Fruit fly (Drosophila melanogaster) ovary, adult (tissue): ENCODE results near the gene CG10560.
A peak's percentile ranks its signal among the peaks of the same experiment; 100 is the strongest.

Source experiments
- CG17801 ChIP-seq: fragments of 200-800 bp; optimal IDR thresholded peaks from 2 replicates; lab custom pipeline; 2019; ENCODE audit warnings: missing biosample characterization, mild to moderate bottlenecking, missing genetic modification characterization, moderate library complexity; ENCODE audit not compliant: partially characterized antibody

Gene CG10560

dm6 chr3R:25309175-25309574 is 10.7 kb downstream of the CG10560 start:
- TF ChIP-seq CG17801, result no peak

DNA sequence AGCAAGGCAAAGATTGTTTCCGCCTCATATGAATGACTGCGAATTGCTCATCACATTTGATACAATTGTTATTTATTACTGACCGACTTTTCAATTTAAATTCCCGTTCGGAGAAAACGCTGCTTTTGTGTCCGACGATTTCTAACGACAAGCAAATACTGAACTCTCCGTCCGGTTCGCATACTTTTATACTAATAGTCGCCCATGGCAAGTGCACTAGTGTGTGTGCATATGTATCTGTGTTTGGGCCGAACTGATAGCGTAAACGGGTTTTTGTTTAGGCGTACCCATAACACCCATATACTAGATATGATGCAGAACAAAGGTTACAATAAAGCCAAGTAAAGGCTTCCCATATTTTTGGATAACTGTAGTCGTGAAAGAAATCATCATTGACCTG is 11.7 kb downstream of the CG10560 start, which contains the start of gene CG10550:
TSS of gene CG10550 (minus strand) at position 164 of the 400 bp plus-strand sequence.
- TF ChIP-seq CG17801, result no peak

- no peak for TF ChIP-seq CG17801
These were observed 13.9 kb downstream of the CG10560 start for dm6 chr3R:25305822-25306544.

dm6 chr3R:25303857-25304440 is 16.0 kb downstream of the CG10560 start, which contains the start of gene CG31436:
Gene CG31436, plus strand, starts transcription at chr3R:25304137.
- peak; percentile 3 for TF ChIP-seq CG17801

dm6 chr3R:25302239-25302638 is 17.7 kb downstream of the CG10560 start, which contains the start of gene CG31370:
Gene CG31370, plus strand, starts transcription at chr3R:25302464.
- no peak for TF ChIP-seq CG17801

- TF ChIP-seq CG17801, result no peak
These were observed 19.3 kb downstream of the CG10560 start, which contains the start of gene CG13659 for dm6 chr3R:25300575-25300974. Gene CG13659, plus strand, starts transcription at chr3R:25300891.

- no peak for TF ChIP-seq CG17801
These were observed 20.4 kb downstream of the CG10560 start, which contains the start of gene CG31288 for dm6 chr3R:25299507-25299964. Gene CG31288, minus strand, starts transcription at chr3R:25299557.

DNA sequence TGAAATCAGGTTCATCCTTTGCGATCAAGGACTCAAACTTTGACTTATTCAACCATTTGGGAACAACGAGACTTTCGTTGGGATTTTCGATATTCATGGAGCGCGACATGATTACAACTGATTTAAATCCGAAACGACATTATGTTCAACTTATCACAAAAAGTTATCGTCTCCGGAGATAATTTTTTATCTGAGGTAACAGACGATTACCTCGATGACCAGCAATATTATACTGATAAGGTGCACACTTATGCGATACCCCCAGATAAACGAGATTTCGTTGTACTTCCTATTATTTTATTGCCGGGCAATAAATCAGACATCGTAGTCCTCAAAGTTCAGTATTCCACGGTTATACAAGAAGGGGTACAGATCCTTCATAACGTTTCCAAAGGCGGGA is 22.2 kb downstream of the CG10560 start, which contains the start of gene CG31097:
TSS of gene CG31097 (minus strand) at position 101 of the 400 bp plus-strand sequence.
- no peak for TF ChIP-seq CG17801

- TF ChIP-seq CG17801, result no peak
These were observed 24.4 kb downstream of the CG10560 start, which contains the start of gene CG31102 for dm6 chr3R:25295320-25296020. Gene CG31102, minus strand, starts transcription at chr3R:25295594.

DNA sequence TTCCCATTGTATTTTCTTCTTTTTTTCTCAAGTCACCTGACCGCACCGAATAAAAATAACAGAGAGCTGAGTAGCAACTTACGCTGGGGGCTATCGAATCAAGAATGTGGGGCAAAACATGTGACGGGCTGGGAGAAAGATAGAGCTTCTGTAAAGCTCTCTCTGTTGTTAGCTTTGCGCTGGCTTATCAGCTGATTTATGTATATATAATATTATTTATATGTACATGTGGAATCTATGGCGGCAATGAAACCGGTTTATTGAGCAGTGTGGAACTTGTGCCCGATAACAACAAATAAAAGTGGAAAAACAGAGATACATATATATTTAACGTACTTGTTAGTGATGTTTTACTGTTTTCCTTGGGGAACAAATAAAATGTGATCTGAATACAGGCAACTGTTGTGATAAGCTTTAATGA is 27.0 kb downstream of the CG10560 start, which contains the start of gene CG31098:
TSS of gene CG31098 (minus strand) at position 114 of the 421 bp plus-strand sequence.
- TF ChIP-seq CG17801, result peak; percentile 90

DNA sequence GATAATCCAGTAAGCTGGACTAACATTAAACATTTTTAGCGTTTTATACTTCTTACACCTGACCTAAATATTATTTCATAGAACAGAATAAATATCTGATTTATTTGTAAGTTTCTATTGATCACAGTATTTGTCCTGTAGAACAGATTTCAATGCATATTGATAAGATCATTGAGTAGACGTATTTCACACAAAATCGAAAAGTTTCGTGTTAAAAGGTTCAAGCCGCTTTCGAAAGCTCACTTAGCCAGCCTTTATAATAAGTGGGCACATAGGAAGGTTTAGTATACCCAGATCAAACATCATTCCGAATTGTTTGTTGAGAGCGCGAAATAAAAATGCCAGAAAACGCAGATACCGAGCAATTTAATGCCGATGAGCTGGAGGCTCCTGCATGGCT is 30.3 kb downstream of the CG10560 start, which contains the start of gene CG11893:
TSS of gene CG11893 (plus strand) at position 301 of the 400 bp plus-strand sequence.
- TF ChIP-seq CG17801, result no peak

DNA sequence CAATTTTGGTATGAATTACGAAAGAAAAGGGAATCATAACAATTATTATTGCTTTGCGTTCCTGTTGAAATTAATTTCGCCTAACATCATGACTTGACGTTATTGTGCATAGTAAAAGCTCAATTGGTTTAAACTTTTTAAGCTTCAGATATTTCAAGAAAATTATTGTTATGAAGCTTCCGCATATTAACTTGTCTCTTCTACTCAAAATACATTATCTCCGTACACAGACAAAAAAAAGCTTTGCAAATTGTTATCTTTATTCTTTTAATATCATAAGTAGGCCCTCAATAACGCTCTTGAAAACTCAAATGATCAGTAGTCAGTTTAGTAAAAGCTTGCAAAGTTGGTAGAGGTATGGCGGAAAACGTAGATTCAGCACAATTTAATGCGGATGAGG is 32.8 kb downstream of the CG10560 start, which contains the start of gene CG13658:
TSS of gene CG13658 (plus strand) at position 347 of the 400 bp plus-strand sequence.
- peak; percentile 40 for TF ChIP-seq CG17801

DNA sequence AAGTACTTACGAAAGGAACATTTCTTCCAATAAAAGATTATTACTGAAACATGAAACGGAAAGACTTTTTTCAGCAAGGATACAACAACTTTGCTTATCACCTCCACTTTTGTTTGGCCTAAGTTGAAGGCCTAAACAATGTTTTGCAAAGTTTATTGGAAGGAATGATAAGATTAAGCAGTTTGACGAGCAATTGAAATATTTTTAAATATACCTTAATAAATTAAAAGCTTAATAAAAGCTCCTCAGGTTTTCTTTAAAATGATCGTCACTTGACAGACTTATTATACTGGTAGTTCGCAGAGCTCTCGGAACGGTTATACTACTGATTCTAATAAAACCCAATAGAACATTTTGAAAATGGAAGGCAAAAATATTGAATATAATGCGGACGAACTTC is 34.7 kb downstream of the CG10560 start, which contains the start of gene CG31104:
TSS of gene CG31104 (plus strand) at position 301 of the 400 bp plus-strand sequence.
- TF ChIP-seq CG17801, result no peak

- TF ChIP-seq CG17801, result no peak
These were observed 36.7 kb downstream of the CG10560 start, which contains the start of gene CG31300 for dm6 chr3R:25283209-25283670. Gene CG31300, plus strand, starts transcription at chr3R:25283620.

DNA sequence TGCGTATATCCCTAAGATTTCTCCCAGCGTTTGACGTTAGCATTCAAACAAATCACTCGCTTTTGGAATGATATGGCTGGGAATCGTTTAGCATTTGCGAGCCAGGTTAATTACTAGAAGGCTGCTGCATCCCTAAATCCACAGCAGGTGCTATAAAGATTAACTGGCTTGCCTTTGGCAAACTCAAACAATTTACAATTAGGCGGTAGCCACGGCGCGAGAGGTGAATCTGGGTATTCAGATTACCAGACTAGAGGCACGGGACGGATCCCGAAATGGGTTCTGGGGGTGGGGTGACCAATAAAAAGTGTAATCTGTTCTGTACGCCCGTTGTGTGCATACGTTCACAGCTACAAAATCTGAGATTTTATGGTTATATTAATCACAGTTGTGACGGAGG is 38.7 kb downstream of the CG10560 start, which contains the start of gene CG11892:
TSS of gene CG11892 (plus strand) at position 384 of the 400 bp plus-strand sequence.
- peak; percentile 29 for TF ChIP-seq CG17801

DNA sequence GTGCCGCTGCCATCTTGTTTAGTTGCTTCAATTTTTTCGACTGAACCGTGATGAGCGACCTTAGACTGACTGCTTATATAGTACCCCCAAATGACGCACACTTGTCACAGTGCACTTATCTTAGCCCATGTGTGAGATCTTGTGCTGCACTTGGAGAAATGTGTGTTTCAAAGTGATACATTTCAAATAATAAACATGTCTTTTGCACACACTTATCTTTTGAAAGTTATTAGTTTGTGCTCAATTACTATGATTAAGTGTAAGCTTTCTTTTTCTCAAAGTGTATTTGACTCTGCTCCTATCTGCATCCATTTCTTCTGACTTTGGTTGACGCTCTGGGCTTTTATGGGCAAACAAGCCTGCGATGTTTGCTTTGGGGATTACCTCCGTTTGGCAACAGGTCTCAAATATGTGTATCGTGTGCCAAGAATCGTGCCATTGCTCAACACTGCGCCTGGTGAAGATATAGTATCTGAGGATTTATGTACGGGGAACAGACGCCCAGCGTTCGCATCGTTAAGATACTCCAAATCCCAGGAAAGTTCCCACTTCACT is 40.0 kb downstream of the CG10560 start, which contains the start of gene CG10514:
TSS of gene CG10514 (minus strand) at position 51 of the 555 bp plus-strand sequence.
- no peak for TF ChIP-seq CG17801
